Worm (Caenorhabditis elegans): ENCODE measurements around the gene B0281.6.

B0281.6 gene

DNA sequence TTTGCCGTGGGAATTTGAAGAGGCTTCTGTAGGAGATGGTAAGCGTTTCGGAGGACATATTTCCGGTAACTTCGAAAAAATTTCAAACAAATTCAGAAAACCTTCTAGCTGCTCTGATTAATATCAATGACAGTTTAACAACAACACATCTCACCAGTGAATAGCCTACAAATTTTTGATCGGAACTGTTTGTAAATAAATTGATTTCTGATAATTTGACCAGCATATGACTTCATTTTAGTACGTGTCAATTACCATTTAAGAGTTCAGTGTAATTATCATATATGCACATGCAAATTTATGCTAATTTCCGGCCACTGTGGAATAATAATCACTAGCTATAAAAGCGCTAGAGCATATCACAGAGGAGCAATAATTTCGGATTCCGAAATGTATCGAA lies 22.7 kb upstream of the B0281.6 start, which contains the start of gene ZK1240.11:
Gene ZK1240.11, plus strand, starts transcription at position 301 of the 400 bp plus-strand sequence.
- TF ChIP-seq hmg-11 (tag; optimal IDR thresholded peaks at IDR 0.05) (no peak), nhr-12 (tag; optimal IDR thresholded peaks at IDR 0.05) (no peak), tbx-2 (tag; optimal IDR thresholded peaks at IDR 0.05) (no peak), ama-1 (optimal IDR thresholded peaks at IDR 0.05) (no peak), nhr-28 (tag; optimal IDR thresholded peaks at IDR 0.05) (no peak), nhr-76 (tag; optimal IDR thresholded peaks at IDR 0.05) (no peak), lin-15B (tag; optimal IDR thresholded peaks at IDR 0.05) (no peak), fos-1 (tag; optimal IDR thresholded peaks at IDR 0.05) (no peak), ceh-82 (tag; optimal IDR thresholded peaks at IDR 0.05) (no peak), nhr-25 (tag; optimal IDR thresholded peaks at IDR 0.05) (no peak), nhr-23 (tag; optimal IDR thresholded peaks at IDR 0.05) (no peak), ztf-11 (tag; optimal IDR thresholded peaks at IDR 0.05) (no peak), R02D3.7 (tag; optimal IDR thresholded peaks at IDR 0.05) (no peak), ZK546.5 (tag; optimal IDR thresholded peaks at IDR 0.05) (no peak), sea-2 (GFP tag; optimal IDR thresholded peaks at IDR 0.05) (no peak), eor-1 (tag; optimal IDR thresholded peaks at IDR 0.05) (no peak)

DNA sequence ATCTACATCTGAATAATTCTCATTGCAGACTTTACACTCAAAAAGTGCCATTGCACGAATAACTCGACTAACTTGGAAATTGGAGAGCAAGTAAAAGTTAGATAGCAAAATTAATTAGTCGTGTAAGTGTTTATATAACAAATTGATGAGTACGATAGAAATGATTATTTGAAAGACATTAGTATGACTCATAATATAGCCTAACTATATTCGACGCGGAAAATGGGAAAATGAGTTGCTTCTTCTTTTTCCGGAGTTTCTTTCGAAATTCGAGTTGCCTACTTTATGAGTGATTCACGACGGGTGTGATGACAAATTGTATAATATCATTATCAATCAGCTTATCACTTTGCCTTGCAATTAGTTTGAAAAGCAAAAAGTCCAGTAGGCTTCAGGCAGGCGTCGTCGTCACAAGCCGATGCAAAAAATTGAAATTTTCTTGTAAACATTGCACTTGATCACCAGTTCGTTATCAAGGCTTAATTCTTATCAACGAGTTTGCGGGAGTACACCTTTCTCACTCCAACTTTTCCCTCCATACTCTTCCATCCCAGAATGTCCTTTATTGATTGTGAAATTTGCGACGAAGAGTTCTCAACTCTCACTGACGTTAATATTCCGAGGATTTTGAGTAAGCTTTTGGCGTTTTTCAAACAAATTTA lies 20.8 kb upstream of the B0281.6 start, which contains the start of the genes ZK1240.6 and ZK1240.2:
Gene ZK1240.6, minus strand, starts transcription at position 51 of the 662 bp plus-strand sequence.
Gene ZK1240.2, plus strand, starts transcription at position 520 of the 662 bp plus-strand sequence.
- TF ChIP-seq nhr-237 (tag; optimal IDR thresholded peaks at IDR 0.05) (no peak), mdl-1 (tag; optimal IDR thresholded peaks at IDR 0.05) (no peak), jun-1 (tag; optimal IDR thresholded peaks at IDR 0.05) (peak; percentile 50), pqm-1 (tag; optimal IDR thresholded peaks at IDR 0.05) (peak; percentile 46), ztf-11 (tag; optimal IDR thresholded peaks at IDR 0.05) (no peak), ama-1 (optimal IDR thresholded peaks at IDR 0.05) (no peak), ceh-28 (tag; optimal IDR thresholded peaks at IDR 0.05) (no peak), egl-5 (tag; optimal IDR thresholded peaks at IDR 0.05) (no peak), nhr-11 (tag; optimal IDR thresholded peaks at IDR 0.05) (no peak), nhr-23 (tag; optimal IDR thresholded peaks at IDR 0.05) (no peak), nhr-28 (tag; optimal IDR thresholded peaks at IDR 0.05) (no peak), nhr-25 (tag; optimal IDR thresholded peaks at IDR 0.05) (no peak), elt-2 (tag; optimal IDR thresholded peaks at IDR 0.05) (peak; percentile 93), pha-4 (tag; optimal IDR thresholded peaks at IDR 0.05) (peak; percentile 24), ceh-9 (tag; optimal IDR thresholded peaks at IDR 0.05) (no peak), nhr-77 (tag; optimal IDR thresholded peaks at IDR 0.05) (no peak), elt-3 (tag; optimal IDR thresholded peaks at IDR 0.05) (no peak), ztf-4 (tag; optimal IDR thresholded peaks at IDR 0.05) (no peak), lin-39 (tag; optimal IDR thresholded peaks at IDR 0.05) (no peak)

ce11 chrII:2320097-2320496 lies 17.9 kb upstream of the B0281.6 start, which contains the start of gene ZK1240.3:
Gene ZK1240.3, plus strand, starts transcription at chrII:2320334.
- TF ChIP-seq nfya-1 (tag; optimal IDR thresholded peaks at IDR 0.05; ENCODE audit: insufficient read depth) (no peak), elt-2 (tag; optimal IDR thresholded peaks at IDR 0.05) (peak; percentile 82), pqm-1 (tag; optimal IDR thresholded peaks at IDR 0.05) (peak; percentile 59)

DNA sequence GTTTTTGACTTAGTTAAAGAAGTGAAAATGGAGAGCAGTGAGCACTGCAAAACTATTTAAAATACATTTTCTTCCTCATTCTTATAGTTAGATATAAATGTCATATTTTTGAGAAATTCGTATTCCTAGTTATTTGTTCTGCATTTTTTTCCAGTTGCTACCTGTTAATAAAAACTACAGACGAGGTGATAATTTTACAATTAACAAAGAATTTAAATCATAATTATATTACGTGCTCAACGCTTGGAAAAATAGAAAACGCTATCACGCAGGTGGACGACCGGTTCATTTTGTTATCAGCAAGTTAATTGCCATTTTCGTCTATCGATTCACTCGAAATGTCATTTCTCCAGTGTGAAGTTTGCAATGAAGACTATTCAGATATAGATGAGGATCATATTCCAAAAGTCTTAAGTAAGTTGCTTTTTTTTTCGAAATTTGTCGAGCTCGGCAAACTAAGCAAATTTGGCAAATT lies 15.7 kb upstream of the B0281.6 start, which contains the start of the genes ZK1240.5 and ZK1240.9:
Gene ZK1240.5, minus strand, starts transcription at position 51 of the 475 bp plus-strand sequence.
Gene ZK1240.9, plus strand, starts transcription at position 307 of the 475 bp plus-strand sequence.
- TF ChIP-seq nhr-23 (tag; optimal IDR thresholded peaks at IDR 0.05) = no peak
- TF ChIP-seq aly-2 (tag; optimal IDR thresholded peaks at IDR 0.05) = no peak
- no peak for TF ChIP-seq fkh-2 (tag; optimal IDR thresholded peaks at IDR 0.05)
- TF ChIP-seq elt-2 (tag; optimal IDR thresholded peaks at IDR 0.05) = peak; percentile 74
- no peak for TF ChIP-seq ceh-16 (tag; optimal IDR thresholded peaks at IDR 0.05)
- TF ChIP-seq elt-1 (tag; optimal IDR thresholded peaks at IDR 0.05) = no peak
- TF ChIP-seq lsy-12 (tag; optimal IDR thresholded peaks at IDR 0.05) = no peak
- no peak for TF ChIP-seq sea-2 (GFP tag; optimal IDR thresholded peaks at IDR 0.05)

All from whole organism, L3 larva.